Fruit fly (Drosophila melanogaster) whole organism, embryonic: Measurements from ENCODE around the gene nol.
A peak's percentile ranks its signal among the peaks of the same experiment; 100 is the strongest.

ENCODE experiments used
- CG10654 ChIP-seq: fragments of 200-800 bp; sonication (Bioruptor generic); optimal IDR thresholded peaks from 2 replicates; lab custom pipeline; 2016; ENCODE audit warnings: missing biosample characterization, missing genetic modification characterization
- CG14050 ChIP-seq: fragments of 200-800 bp; sonication (Bioruptor generic); IDR thresholded peaks from 3 replicates; pipeline ENCODE4 v1.3.6; 2022; ENCODE audit warnings: missing biosample characterization, missing genetic modification characterization
- CG15011 ChIP-seq: fragments of 200-800 bp; sonication (Bioruptor generic); optimal IDR thresholded peaks from 3 replicates; lab custom pipeline; 2018; ENCODE audit warnings: missing biosample characterization, mild to moderate bottlenecking, missing genetic modification characterization
- CG15601 ChIP-seq: fragments of 200-800 bp; sonication (Bioruptor generic); optimal IDR thresholded peaks from 3 replicates; lab custom pipeline; 2019; ENCODE audit warnings: missing biosample characterization, mild to moderate bottlenecking, missing genetic modification characterization, moderate library complexity
- CG15696 ChIP-seq: fragments of 200-800 bp; sonication (Bioruptor generic); optimal IDR thresholded peaks from 2 replicates; lab custom pipeline; 2019; ENCODE audit warnings: missing biosample characterization, mild to moderate bottlenecking, missing genetic modification characterization, moderate library complexity
- CG1792 ChIP-seq: fragments of 200-800 bp; sonication (Bioruptor generic); optimal IDR thresholded peaks from 2 replicates; lab custom pipeline; 2016; ENCODE audit warnings: missing biosample characterization, missing genetic modification characterization
- CG2116 ChIP-seq: fragments of 200-800 bp; sonication (Bioruptor generic); optimal IDR thresholded peaks from 3 replicates; lab custom pipeline; 2018; ENCODE audit warnings: missing biosample characterization, mild to moderate bottlenecking, missing genetic modification characterization
- CG31224 ChIP-seq: fragments of 200-800 bp; sonication (Bioruptor generic); IDR thresholded peaks from 2 replicates; pipeline ENCODE4 v1.3.6; 2022; ENCODE audit warnings: missing biosample characterization, missing genetic modification characterization
- CG32532 ChIP-seq: fragments of 200-800 bp; sonication (Bioruptor generic); IDR thresholded peaks from 2 replicates; pipeline ENCODE4 v1.3.6; 2022; ENCODE audit warnings: missing biosample characterization, missing genetic modification characterization
- CG3726 ChIP-seq: fragments of 200-800 bp; sonication (Bioruptor generic); IDR thresholded peaks from 3 replicates; pipeline ENCODE4, ENCODE4 v1.3.6; 2022; ENCODE audit warnings: missing biosample characterization, missing genetic modification characterization
- CG8388 ChIP-seq: fragments of 200-800 bp; sonication (Bioruptor generic); optimal IDR thresholded peaks from 2 replicates; lab custom pipeline; 2019; ENCODE audit warnings: missing biosample characterization, mild to moderate bottlenecking, missing genetic modification characterization, moderate library complexity
- CG8944 ChIP-seq: fragments of 200-800 bp; sonication (Bioruptor generic); optimal IDR thresholded peaks from 3 replicates; lab custom pipeline; 2016; ENCODE audit warnings: missing biosample characterization, missing genetic modification characterization
- CG9215 ChIP-seq: fragments of 200-800 bp; sonication (Bioruptor generic); IDR thresholded peaks from 2 replicates; pipeline ENCODE4 v1.3.6; 2022; ENCODE audit warnings: missing biosample characterization, missing genetic modification characterization
- CG9609 ChIP-seq: fragments of 200-800 bp; sonication (Bioruptor generic); optimal IDR thresholded peaks from 3 replicates; lab custom pipeline; 2016; ENCODE audit warnings: missing biosample characterization, missing genetic modification characterization
- Chrac-16 ChIP-seq: fragments of 200-800 bp; sonication (Bioruptor generic); optimal IDR thresholded peaks from 3 replicates; lab custom pipeline; 2016; ENCODE audit warnings: missing biosample characterization, missing genetic modification characterization
- CkIIα-i1 ChIP-seq: fragments of 200-800 bp; sonication (Bioruptor generic); IDR thresholded peaks from 2 replicates; pipeline ENCODE4 v1.3.6; 2022; ENCODE audit warnings: missing biosample characterization, missing genetic modification characterization
- H2.0 ChIP-seq: fragments of 200-800 bp; sonication (Bioruptor generic); IDR thresholded peaks from 2 replicates; pipeline ENCODE4 v1.3.6; 2022; ENCODE audit warnings: missing biosample characterization, missing genetic modification characterization
- HLH4C ChIP-seq: fragments of 200-800 bp; sonication (Bioruptor generic); IDR thresholded peaks from 3 replicates; pipeline ENCODE4 v1.3.6; 2022; ENCODE audit warnings: missing biosample characterization, missing genetic modification characterization; ENCODE audit not compliant: partially characterized antibody
- Jarid2 ChIP-seq: fragments of 200-800 bp; sonication (Bioruptor generic); optimal IDR thresholded peaks from 3 replicates; lab custom pipeline; 2017; ENCODE audit warnings: mild to moderate bottlenecking, missing biosample characterization, missing genetic modification reagents, missing genetic modification characterization
- Meics ChIP-seq: fragments of 200-800 bp; sonication (Bioruptor generic); optimal IDR thresholded peaks from 2 replicates; lab custom pipeline; 2017; ENCODE audit warnings: missing biosample characterization, mild to moderate bottlenecking, missing genetic modification characterization
- Mrtf ChIP-seq: fragments of 200-800 bp; sonication (Bioruptor generic); IDR thresholded peaks from 3 replicates; pipeline ENCODE4 v1.3.6; 2022; ENCODE audit warnings: missing biosample characterization, missing genetic modification characterization
- Oaz ChIP-seq: fragments of 200-800 bp; sonication (Bioruptor generic); IDR thresholded peaks from 2 replicates; pipeline ENCODE4 v1.3.6; 2022; ENCODE audit warnings: missing biosample characterization, missing genetic modification characterization
- Poxn ChIP-seq: fragments of 200-800 bp; sonication (Bioruptor generic); IDR thresholded peaks from 2 replicates; pipeline ENCODE4 v1.3.6; 2022; ENCODE audit warnings: missing biosample characterization, missing genetic modification characterization
- Vsx1 ChIP-seq: fragments of 200-800 bp; sonication (Bioruptor generic); optimal IDR thresholded peaks from 2 replicates; lab custom pipeline; 2017; ENCODE audit warnings: missing biosample characterization, mild to moderate bottlenecking, missing genetic modification characterization, missing genetic modification reagents
- YL-1 ChIP-seq: fragments of 200-800 bp; sonication (Bioruptor generic); optimal IDR thresholded peaks from 3 replicates; lab custom pipeline; 2017; ENCODE audit warnings: missing biosample characterization, mild to moderate bottlenecking, missing genetic modification characterization
- cato ChIP-seq: fragments of 200-800 bp; sonication (Bioruptor generic); optimal IDR thresholded peaks from 2 replicates; lab custom pipeline; 2016; ENCODE audit warnings: missing biosample characterization, missing genetic modification characterization, borderline replicate concordance
- chm ChIP-seq: fragments of 200-800 bp; sonication (Bioruptor generic); IDR thresholded peaks from 2 replicates; pipeline ENCODE4 v1.3.6; 2022; ENCODE audit warnings: missing biosample characterization, missing genetic modification characterization
- dimm ChIP-seq: fragments of 200-800 bp; sonication (Bioruptor generic); IDR thresholded peaks from 2 replicates; pipeline ENCODE4 v1.3.6; 2022; ENCODE audit warnings: missing biosample characterization, missing genetic modification characterization
- dpn ChIP-seq, 2 experiments: fragments of 200-800 bp; sonication (Bioruptor generic); optimal IDR thresholded peaks; 3 replicates each; lab custom pipeline; 2016; ENCODE audit warnings: missing biosample characterization in 2 of 2, missing genetic modification characterization in 2 of 2
- fd3F ChIP-seq: fragments of 200-800 bp; sonication (Bioruptor generic); optimal IDR thresholded peaks from 2 replicates; lab custom pipeline; 2018; ENCODE audit warnings: missing biosample characterization, mild to moderate bottlenecking, missing genetic modification characterization, moderate library complexity
- gro ChIP-seq: fragments of 200-800 bp; sonication (Bioruptor generic); optimal IDR thresholded peaks from 2 replicates; lab custom pipeline; 2016; ENCODE audit warnings: missing biosample characterization, missing genetic modification characterization
- h ChIP-seq: fragments of >200 bp; optimal IDR thresholded peaks from 2 replicates; lab custom pipeline; 2017
- hkb ChIP-seq, 2 experiments: fragments of 200-800 bp in 1 of 2; fragments of >200 bp in 1 of 2; sonication (Bioruptor generic) in 1 of 2; IDR thresholded peaks in 1 of 2; optimal IDR thresholded peaks in 1 of 2; 2 replicates each; pipeline versions ENCODE4 v1.3.6 to Lab custom; 2017 to 2022; ENCODE audit warnings: missing biosample characterization in 1 of 2, missing genetic modification characterization in 1 of 2
- ind ChIP-seq: fragments of 200-800 bp; sonication (Bioruptor generic); optimal IDR thresholded peaks from 3 replicates; lab custom pipeline; 2016; ENCODE audit warnings: missing biosample characterization, missing genetic modification characterization
- jigr1 ChIP-seq: fragments of 200-800 bp; sonication (Bioruptor generic); IDR thresholded peaks from 3 replicates; pipeline ENCODE4 v1.3.6; 2022; ENCODE audit warnings: missing biosample characterization, missing genetic modification characterization
- oc ChIP-seq: fragments of 200-800 bp; sonication (Bioruptor generic); optimal IDR thresholded peaks from 2 replicates; lab custom pipeline; 2018; ENCODE audit warnings: missing biosample characterization, mild to moderate bottlenecking, missing genetic modification characterization, moderate library complexity
- salm ChIP-seq: fragments of 200-800 bp; sonication (Bioruptor generic); optimal IDR thresholded peaks from 2 replicates; lab custom pipeline; 2018; ENCODE audit warnings: missing biosample characterization, mild to moderate bottlenecking, missing genetic modification characterization
- slp2 ChIP-seq: fragments of 200-800 bp; sonication (Bioruptor generic); optimal IDR thresholded peaks from 2 replicates; lab custom pipeline; 2016; ENCODE audit warnings: missing biosample characterization, missing genetic modification characterization
- sob ChIP-seq: fragments of 200-800 bp; sonication (Bioruptor generic); IDR thresholded peaks from 2 replicates; pipeline ENCODE4 v1.3.6; 2022; ENCODE audit warnings: missing biosample characterization, missing genetic modification characterization
- sr ChIP-seq: fragments of 200-800 bp; sonication (Bioruptor generic); IDR thresholded peaks from 3 replicates; pipeline ENCODE4 v1.3.6; 2022; ENCODE audit warnings: missing biosample characterization, missing genetic modification characterization
- tin ChIP-seq: fragments of 200-800 bp; sonication (Bioruptor generic); optimal IDR thresholded peaks from 3 replicates; lab custom pipeline; 2016; ENCODE audit warnings: missing biosample characterization, missing genetic modification characterization
- toy ChIP-seq: fragments of 200-800 bp; sonication (Bioruptor generic); IDR thresholded peaks from 2 replicates; pipeline ENCODE4 v1.3.6; 2022; ENCODE audit warnings: missing biosample characterization, missing genetic modification characterization
- unpg ChIP-seq: fragments of 200-800 bp; sonication (Bioruptor generic); optimal IDR thresholded peaks from 3 replicates; lab custom pipeline; 2018; ENCODE audit warnings: missing biosample characterization, mild to moderate bottlenecking, missing genetic modification characterization, moderate library complexity
- usp ChIP-seq: fragments of >200 bp; optimal IDR thresholded peaks from 2 replicates; lab custom pipeline; 2017; ENCODE audit warnings: missing biosample characterization, missing genetic modification characterization
- vfl ChIP-seq: fragments of 200-800 bp; sonication (Bioruptor generic); optimal IDR thresholded peaks from 2 replicates; lab custom pipeline; 2016; ENCODE audit warnings: missing biosample characterization, missing genetic modification characterization
- vvl ChIP-seq: fragments of 200-800 bp; sonication (Bioruptor generic); IDR thresholded peaks from 2 replicates; pipeline ENCODE4 v1.3.6; 2022; ENCODE audit warnings: missing biosample characterization, missing genetic modification characterization
- wek ChIP-seq: fragments of 200-800 bp; sonication (Bioruptor generic); optimal IDR thresholded peaks from 3 replicates; lab custom pipeline; 2018; ENCODE audit warnings: missing biosample characterization, mild to moderate bottlenecking, missing genetic modification characterization, moderate library complexity
- zfh1 ChIP-seq: fragments of 200-800 bp; sonication (Bioruptor generic); IDR thresholded peaks from 3 replicates; pipeline ENCODE4 v1.3.6; 2022; ENCODE audit warnings: missing biosample characterization, missing genetic modification characterization

The nol gene

dm6 chr3L:11089805-11090440, 40.7 kb upstream of the nol start (continued):
- TF ChIP-seq vvl (GFP tag; lab: Robert Waterston, UW) (peak; percentile 79), Mrtf (GFP tag; lab: Robert Waterston, UW) (peak; percentile 53; the same call in 1 of the 3 replicates), ind (peak; percentile 87), jigr1 (GFP tag; lab: Robert Waterston, UW) (0 out of 3 replicates have a peak, but pooled peaks have one; percentile 73), Poxn (GFP tag; lab: Robert Waterston, UW) (no peak), fd3F (GFP tag; lab: Kevin White, UChicago) (peak; percentile 75), sob (GFP tag; lab: Robert Waterston, UW) (peak; percentile 69; the same call in 1 of the 2 replicates), CG32532 (peak; percentile 58; the same call in 1 of the 2 replicates), chm (GFP tag; lab: Robert Waterston, UW) (peak; percentile 94; the same call in 1 of the 2 replicates), salm (tag; lab: Kevin White, UChicago) (peak; percentile 78), CG14050 (GFP tag; lab: Robert Waterston, UW) (peak; percentile 35; the same call in 2 of the 3 replicates), CG8944 (GFP tag; lab: Kevin White, UChicago) (peak; percentile 72), vfl (GFP tag; lab: Kevin White, UChicago) (peak; percentile 29), CG2116 (peak; percentile 81), CG1792 (GFP tag; lab: Kevin White, UChicago) (peak; percentile 77), CG3726 (GFP tag; lab: Robert Waterston, UW) (no peak; the same call in 1 of the 3 replicates), Chrac-16 (GFP tag; lab: Kevin White, UChicago) (peak; percentile 91), usp (GFP tag; lab: Kevin White, UChicago) (no peak), CG15011 (peak; percentile 67), CG8388 (GFP tag; lab: Kevin White, UChicago) (peak; percentile 90), dimm (peak; percentile 4; the same call in 1 of the 2 replicates), h (lab: Kevin White, UChicago) (no peak), CG9215 (GFP tag; lab: Robert Waterston, UW) (0 out of 2 replicates have a peak, but pooled peaks have one; percentile 32)

- TF ChIP-seq vvl (GFP tag; lab: Robert Waterston, UW): peak; percentile 79
- TF ChIP-seq CG10654 (GFP tag; lab: Kevin White, UChicago): peak; percentile 37
- TF ChIP-seq Jarid2 (GFP tag; lab: Kevin White, UChicago): no peak
- no peak for TF ChIP-seq Oaz (GFP tag; lab: Robert Waterston, UW)
- peak; percentile 47 for TF ChIP-seq Vsx1 (GFP tag; lab: Kevin White, UChicago)
- peak; percentile 25 for TF ChIP-seq YL-1 (GFP tag; lab: Kevin White, UChicago)
- no peak for TF ChIP-seq HLH4C (GFP tag; lab: Robert Waterston, UW)
- TF ChIP-seq gro: peak; percentile 47
- no peak for TF ChIP-seq CG31224
- TF ChIP-seq toy (GFP tag; lab: Robert Waterston, UW): no peak
- no peak for TF ChIP-seq cato (GFP tag; lab: Kevin White, UChicago)
- TF ChIP-seq oc (tag; lab: Kevin White, UChicago): peak; percentile 62
- peak; percentile 35 for TF ChIP-seq unpg (GFP tag; lab: Kevin White, UChicago)
- peak; percentile 22 for TF ChIP-seq CG9609 (GFP tag; lab: Kevin White, UChicago)
- TF ChIP-seq CG15601 (tag; lab: Kevin White, UChicago): peak; percentile 19
- TF ChIP-seq CG15696 (tag; lab: Kevin White, UChicago): no peak
- no peak for TF ChIP-seq wek (GFP tag; lab: Kevin White, UChicago)
- TF ChIP-seq slp2: no peak
- TF ChIP-seq zfh1 (GFP tag; lab: Robert Waterston, UW): peak; percentile 66; the same call in 2 of the 3 replicates
- peak; percentile 19; the same call in 1 of the 2 replicates for TF ChIP-seq H2.0 (GFP tag; lab: Robert Waterston, UW)
- TF ChIP-seq Meics (GFP tag; lab: Kevin White, UChicago): peak; percentile 41
- TF ChIP-seq dpn (GFP tag; optimal IDR thresholded peaks at IDR 0.05; lab: Kevin White, UChicago): peak; percentile 68 to 74
- TF ChIP-seq CkIIα-i1: no peak
- peak; percentile 62 for TF ChIP-seq tin (GFP tag; lab: Kevin White, UChicago)
- no peak for TF ChIP-seq hkb (optimal IDR thresholded peaks at IDR 0.05; lab: Kevin White, UChicago)
- 0 out of 2 replicates have a peak, but pooled peaks have one; percentile 11 for TF ChIP-seq hkb (GFP tag; IDR thresholded peaks at IDR 0.05; lab: Robert Waterston, UW)
- TF ChIP-seq sr (GFP tag; lab: Robert Waterston, UW): peak; percentile 96
These were observed 38.6 kb upstream of the nol start for dm6 chr3L:11091943-11092609.
